Fruit fly (Drosophila melanogaster) whole organism, prepupa: ENCODE data around the gene CG6048.
A peak's percentile ranks its signal among the peaks of the same experiment; 100 is the strongest.

Experiments
- Blimp-1 ChIP-seq: fragments of 200-800 bp; sonication (Bioruptor generic); optimal IDR thresholded peaks from 3 replicates; lab custom pipeline; 2017; ENCODE audit warnings: missing biosample characterization, missing genetic modification characterization, mild to moderate bottlenecking, moderate library complexity, missing genetic modification reagents
- CG10631 ChIP-seq: fragments of 200-800 bp; sonication (Bioruptor generic); optimal IDR thresholded peaks from 2 replicates; lab custom pipeline; 2016; ENCODE audit warnings: missing biosample characterization, missing genetic modification characterization
- CG11294 ChIP-seq: fragments of 200-800 bp; sonication (Bioruptor generic); IDR thresholded peaks from 2 replicates; pipeline ENCODE4 v1.3.6; 2022; ENCODE audit warnings: missing biosample characterization, missing genetic modification characterization
- CG11762 ChIP-seq: fragments of 200-800 bp; sonication (Bioruptor generic); optimal IDR thresholded peaks from 3 replicates; lab custom pipeline; 2016; ENCODE audit warnings: missing biosample characterization, missing genetic modification characterization; ENCODE audit not compliant: insufficient read depth
- CG11902 ChIP-seq: fragments of 200-800 bp; sonication (Bioruptor generic); optimal IDR thresholded peaks from 3 replicates; lab custom pipeline; 2016; ENCODE audit warnings: missing biosample characterization, missing genetic modification characterization
- CG15336 ChIP-seq: fragments of 200-800 bp; sonication (Bioruptor generic); IDR thresholded peaks from 2 replicates; pipeline ENCODE4 v1.3.6; 2022; ENCODE audit warnings: missing biosample characterization, missing genetic modification characterization
- CG1621 ChIP-seq: fragments of 200-800 bp; sonication (Bioruptor generic); optimal IDR thresholded peaks from 3 replicates; lab custom pipeline; 2018; ENCODE audit warnings: missing biosample characterization, mild to moderate bottlenecking, missing genetic modification characterization
- CG16779 ChIP-seq: fragments of 200-800 bp; sonication (Bioruptor generic); optimal IDR thresholded peaks from 3 replicates; lab custom pipeline; 2017; ENCODE audit warnings: missing biosample characterization, mild to moderate bottlenecking, missing genetic modification characterization
- CG3032 ChIP-seq: fragments of 200-800 bp; optimal IDR thresholded peaks from 2 replicates; lab custom pipeline; 2019; ENCODE audit warnings: missing biosample characterization, mild to moderate bottlenecking, missing genetic modification characterization, moderate library complexity
- CG31627 ChIP-seq: fragments of 200-800 bp; sonication (Bioruptor generic); optimal IDR thresholded peaks from 3 replicates; lab custom pipeline; 2016; ENCODE audit warnings: missing biosample characterization, missing genetic modification characterization
- CG32006 ChIP-seq: fragments of 200-800 bp; sonication (Bioruptor generic); optimal IDR thresholded peaks from 3 replicates; lab custom pipeline; 2017; ENCODE audit warnings: missing biosample characterization, mild to moderate bottlenecking, missing genetic modification characterization
- CG34406 ChIP-seq: fragments of 200-800 bp; sonication (Bioruptor generic); optimal IDR thresholded peaks from 3 replicates; lab custom pipeline; 2016; ENCODE audit warnings: missing biosample characterization, missing genetic modification characterization
- CG3919 ChIP-seq: fragments of 200-800 bp; sonication (Bioruptor generic); optimal IDR thresholded peaks from 3 replicates; lab custom pipeline; 2016; ENCODE audit warnings: missing biosample characterization, missing genetic modification characterization
- CG6163 ChIP-seq: fragments of 200-800 bp; sonication (Bioruptor generic); IDR thresholded peaks from 3 replicates; pipeline ENCODE4 v1.3.6; 2022; ENCODE audit warnings: missing biosample characterization, missing genetic modification characterization
- CG6276 ChIP-seq: fragments of 200-800 bp; sonication (Bioruptor generic); optimal IDR thresholded peaks from 2 replicates; lab custom pipeline; 2017; ENCODE audit warnings: missing biosample characterization, mild to moderate bottlenecking, missing genetic modification characterization
- CG6792 ChIP-seq: fragments of 200-800 bp; sonication (Bioruptor generic); optimal IDR thresholded peaks from 3 replicates; lab custom pipeline; 2016; ENCODE audit warnings: missing biosample characterization, missing genetic modification characterization
- CG6808 ChIP-seq: fragments of 200-800 bp; sonication (Bioruptor generic); optimal IDR thresholded peaks from 3 replicates; lab custom pipeline; 2017; ENCODE audit warnings: missing biosample characterization, missing genetic modification characterization, mild to moderate bottlenecking, moderate library complexity, missing genetic modification reagents
- CG6854 ChIP-seq: fragments of 200-800 bp; sonication (Bioruptor generic); optimal IDR thresholded peaks from 2 replicates; lab custom pipeline; 2017; ENCODE audit warnings: missing biosample characterization, mild to moderate bottlenecking, missing genetic modification characterization
- CG7368 ChIP-seq: fragments of 200-800 bp; sonication (Bioruptor generic); optimal IDR thresholded peaks from 3 replicates; lab custom pipeline; 2016; ENCODE audit warnings: missing biosample characterization, missing genetic modification characterization
- CG8119 ChIP-seq: fragments of 200-800 bp; sonication (Bioruptor generic); IDR thresholded peaks from 3 replicates; pipeline ENCODE4 v1.3.6; 2022; ENCODE audit warnings: missing biosample characterization, missing genetic modification characterization
- CG8319 ChIP-seq: fragments of 200-800 bp; sonication (Bioruptor generic); optimal IDR thresholded peaks from 3 replicates; lab custom pipeline; 2016; ENCODE audit warnings: missing biosample characterization, missing genetic modification characterization
- CG8632 ChIP-seq: fragments of 200-800 bp; sonication (Bioruptor generic); optimal IDR thresholded peaks from 3 replicates; lab custom pipeline; 2016; ENCODE audit warnings: missing biosample characterization, missing genetic modification characterization
- CG9139 ChIP-seq: fragments of 200-800 bp; sonication (Bioruptor generic); optimal IDR thresholded peaks from 3 replicates; lab custom pipeline; 2017; ENCODE audit warnings: missing biosample characterization, mild to moderate bottlenecking, missing genetic modification characterization
- Eip75B ChIP-seq: fragments of 200-800 bp; sonication (Bioruptor generic); optimal IDR thresholded peaks from 3 replicates; lab custom pipeline; 2016; ENCODE audit warnings: missing biosample characterization, missing genetic modification characterization
- Eip78C ChIP-seq: fragments of 200-800 bp; sonication (Bioruptor generic); peaks from one replicate; lab custom pipeline; 2016; ENCODE audit warnings: missing biosample characterization, missing genetic modification characterization
- Eip93F ChIP-seq: fragments of 200-800 bp; sonication (Bioruptor generic); optimal IDR thresholded peaks from 2 replicates; lab custom pipeline; 2016; ENCODE audit warnings: missing biosample characterization, mild to moderate bottlenecking, missing genetic modification characterization
- Ets21C ChIP-seq: fragments of 200-800 bp; sonication (Bioruptor generic); optimal IDR thresholded peaks from 3 replicates; lab custom pipeline; 2016; ENCODE audit warnings: missing biosample characterization, missing genetic modification characterization
- Hr39 ChIP-seq: fragments of 200-800 bp; sonication (Bioruptor generic); optimal IDR thresholded peaks from 2 replicates; lab custom pipeline; 2016; ENCODE audit warnings: missing biosample characterization, missing genetic modification characterization
- Hr4 ChIP-seq: fragments of 200-800 bp; sonication (Bioruptor generic); optimal IDR thresholded peaks from 3 replicates; lab custom pipeline; 2016; ENCODE audit warnings: missing biosample characterization, missing genetic modification characterization
- Lpt ChIP-seq: fragments of 200-800 bp; sonication (Bioruptor generic); optimal IDR thresholded peaks from 3 replicates; lab custom pipeline; 2016; ENCODE audit warnings: missing biosample characterization, missing genetic modification characterization
- Met ChIP-seq: fragments of 200-800 bp; sonication (Bioruptor generic); optimal IDR thresholded peaks from 3 replicates; lab custom pipeline; 2016; ENCODE audit warnings: missing biosample characterization, missing genetic modification characterization
- OdsH ChIP-seq: fragments of 200-800 bp; sonication (Bioruptor generic); optimal IDR thresholded peaks from 3 replicates; lab custom pipeline; 2016; ENCODE audit warnings: missing biosample characterization, missing genetic modification characterization
- Sox102F ChIP-seq: fragments of 200-800 bp; sonication (Bioruptor generic); optimal IDR thresholded peaks from 2 replicates; lab custom pipeline; 2016; ENCODE audit warnings: missing biosample characterization, mild to moderate bottlenecking, missing genetic modification characterization
- Sox14 ChIP-seq: fragments of 200-800 bp; sonication (Bioruptor generic); optimal IDR thresholded peaks from 3 replicates; lab custom pipeline; 2016; ENCODE audit warnings: missing biosample characterization, missing genetic modification characterization
- Sox15 ChIP-seq: fragments of 200-800 bp; sonication (Bioruptor generic); optimal IDR thresholded peaks from 3 replicates; lab custom pipeline; 2016; ENCODE audit warnings: missing biosample characterization, missing genetic modification characterization
- acj6 ChIP-seq: fragments of 200-800 bp; sonication (Bioruptor generic); optimal IDR thresholded peaks from 3 replicates; lab custom pipeline; 2016; ENCODE audit warnings: missing biosample characterization, missing genetic modification characterization
- dac ChIP-seq: fragments of 200-800 bp; sonication (Bioruptor generic); optimal IDR thresholded peaks from 2 replicates; lab custom pipeline; 2017; ENCODE audit warnings: missing biosample characterization, mild to moderate bottlenecking, missing genetic modification characterization
- dsx ChIP-seq: fragments of 200-800 bp; optimal IDR thresholded peaks from 3 replicates; lab custom pipeline; 2019; ENCODE audit warnings: missing biosample characterization, mild to moderate bottlenecking, missing genetic modification characterization, moderate library complexity; ENCODE audit not compliant: poor library complexity, severe bottlenecking
- eg ChIP-seq: fragments of 200-800 bp; sonication (Bioruptor generic); IDR thresholded peaks from 3 replicates; pipeline ENCODE4 v1.3.6; 2022; ENCODE audit warnings: missing biosample characterization, missing genetic modification characterization
- fd59A ChIP-seq: fragments of 200-800 bp; sonication (Bioruptor generic); optimal IDR thresholded peaks from 2 replicates; lab custom pipeline; 2017; ENCODE audit warnings: missing biosample characterization, mild to moderate bottlenecking, missing genetic modification characterization, missing genetic modification reagents
- fkh ChIP-seq: fragments of 200-800 bp; sonication (Bioruptor generic); optimal IDR thresholded peaks from 3 replicates; lab custom pipeline; 2017; ENCODE audit warnings: missing biosample characterization, mild to moderate bottlenecking, missing genetic modification characterization, moderate library complexity
- lz ChIP-seq: fragments of 200-800 bp; sonication (Bioruptor generic); optimal IDR thresholded peaks from 3 replicates; lab custom pipeline; 2016; ENCODE audit warnings: missing biosample characterization, missing genetic modification characterization
- net ChIP-seq: fragments of 200-800 bp; sonication (Bioruptor generic); optimal IDR thresholded peaks from 3 replicates; lab custom pipeline; 2016; ENCODE audit warnings: missing biosample characterization, missing genetic modification characterization
- salr ChIP-seq, 2 experiments: fragments of 200-800 bp; sonication (Bioruptor generic); optimal IDR thresholded peaks; 3 replicates each; lab custom pipeline; 2016 to 2018; ENCODE audit warnings: missing biosample characterization in 2 of 2, missing genetic modification characterization in 2 of 2, mild to moderate bottlenecking in 1 of 2
- spab ChIP-seq: fragments of 200-800 bp; sonication (Bioruptor generic); optimal IDR thresholded peaks from 2 replicates; lab custom pipeline; 2017; ENCODE audit warnings: missing biosample characterization, mild to moderate bottlenecking, missing genetic modification characterization, missing genetic modification reagents
- svp ChIP-seq: fragments of 200-800 bp; sonication (Bioruptor generic); peaks from one replicate; lab custom pipeline; 2016; ENCODE audit warnings: missing biosample characterization, missing genetic modification characterization
- topi ChIP-seq: fragments of 200-800 bp; sonication (Bioruptor generic); optimal IDR thresholded peaks from 3 replicates; lab custom pipeline; 2016; ENCODE audit warnings: missing biosample characterization, missing genetic modification characterization
- vri ChIP-seq: fragments of 200-800 bp; sonication (Bioruptor generic); optimal IDR thresholded peaks from 3 replicates; lab custom pipeline; 2016; ENCODE audit warnings: missing biosample characterization, mild to moderate bottlenecking, missing genetic modification characterization

Gene CG6048

DNA sequence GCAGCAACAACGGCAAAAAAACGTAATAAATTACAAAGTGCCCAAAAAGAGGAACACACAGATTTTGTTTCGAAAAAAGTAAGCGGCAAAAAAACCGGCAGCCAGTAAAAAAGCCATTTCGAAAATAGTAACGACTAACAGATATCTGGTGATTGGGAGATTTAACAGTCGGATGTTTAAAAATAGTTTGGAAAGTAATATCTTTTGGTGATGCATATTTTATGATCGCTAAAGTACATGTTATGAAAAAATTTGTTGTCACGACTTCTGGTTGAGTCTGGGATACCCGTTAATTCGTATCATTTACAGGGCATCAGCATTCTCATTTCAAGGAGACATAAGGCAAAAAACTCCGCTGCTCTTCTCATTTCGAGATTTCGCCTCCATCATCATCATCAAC, 29.2 kb upstream of the CG6048 start (continued):
- TF ChIP-seq CG11762 (GFP tag; lab: Kevin White, UChicago) (peak; percentile 40), dac (GFP tag; lab: Kevin White, UChicago) (no peak), CG10631 (GFP tag; lab: Kevin White, UChicago) (peak; percentile 59), CG9139 (GFP tag; lab: Kevin White, UChicago) (peak; percentile 12), vri (peak; percentile 48), CG8632 (GFP tag; lab: Kevin White, UChicago) (peak; percentile 75), CG16779 (tag; lab: Kevin White, UChicago) (peak; percentile 36), Eip93F (peak; percentile 47), Eip78C (GFP tag; lab: Kevin White, UChicago) (peak; percentile 94), CG3032 (peak; percentile 54), OdsH (GFP tag; lab: Kevin White, UChicago) (peak; percentile 73), CG6792 (peak; percentile 77), CG8119 (peak; percentile 53; the same call in 2 of the 3 replicates), CG7368 (GFP tag; lab: Kevin White, UChicago) (peak; percentile 64), Hr4 (peak; percentile 35)

DNA sequence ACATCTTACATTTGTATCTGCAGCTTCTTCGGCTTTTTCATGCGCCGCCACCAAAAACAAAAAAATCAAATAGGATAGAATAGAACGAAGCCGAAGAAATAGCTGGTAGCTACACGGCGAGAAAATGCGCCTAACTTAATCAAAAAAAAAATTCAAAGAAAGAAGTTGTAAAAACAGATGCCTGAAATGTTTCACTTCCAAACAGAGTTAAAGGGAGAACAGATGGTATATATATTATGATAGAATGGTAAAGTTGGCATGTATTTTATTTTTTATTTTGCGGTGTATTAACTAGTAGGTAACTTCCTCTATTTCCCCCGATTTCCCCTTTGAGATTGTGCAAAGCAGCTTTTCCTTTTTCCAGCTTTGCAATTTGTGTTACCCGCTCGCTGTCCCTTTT, 28.0 kb upstream of the CG6048 start:
- TF ChIP-seq fd59A (GFP tag; lab: Kevin White, UChicago) (no peak), CG6854 (GFP tag; lab: Kevin White, UChicago) (no peak), lz (GFP tag; lab: Kevin White, UChicago) (no peak), dsx (no peak), Hr39 (GFP tag; lab: Kevin White, UChicago) (no peak), fkh (no peak), salr (GFP tag; optimal IDR thresholded peaks at IDR 0.05; lab: Kevin White, UChicago) (peak in 1 of 2 experiments; percentile 58), CG6792 (peak; percentile 33), Met (no peak), dac (GFP tag; lab: Kevin White, UChicago) (no peak), CG15336 (peak; percentile 72), acj6 (GFP tag; lab: Kevin White, UChicago) (peak; percentile 37), Sox102F (no peak), CG11762 (GFP tag; lab: Kevin White, UChicago) (peak; percentile 45), CG7368 (GFP tag; lab: Kevin White, UChicago) (no peak), CG32006 (GFP tag; lab: Kevin White, UChicago) (peak; percentile 62), Eip93F (no peak), CG8319 (GFP tag; lab: Kevin White, UChicago) (no peak), CG3919 (GFP tag; lab: Kevin White, UChicago) (peak; percentile 56), Eip75B (peak; percentile 35), net (GFP tag; lab: Kevin White, UChicago) (peak; percentile 31), CG34406 (GFP tag; lab: Kevin White, UChicago) (no peak), Blimp-1 (GFP tag; lab: Kevin White, UChicago) (no peak), Sox15 (GFP tag; lab: Kevin White, UChicago) (no peak), CG31627 (no peak), CG3032 (no peak), CG6163 (GFP tag; lab: Robert Waterston, UW) (peak; percentile 75; the same call in 2 of the 3 replicates), Ets21C (GFP tag; lab: Kevin White, UChicago) (no peak), CG10631 (GFP tag; lab: Kevin White, UChicago) (peak; percentile 75), spab (GFP tag; lab: Kevin White, UChicago) (no peak), CG6276 (GFP tag; lab: Kevin White, UChicago) (peak; percentile 56), eg (GFP tag; lab: Robert Waterston, UW) (peak; percentile 65), CG6808 (GFP tag; lab: Kevin White, UChicago) (peak; percentile 17), OdsH (GFP tag; lab: Kevin White, UChicago) (peak; percentile 54), CG11902 (GFP tag; lab: Kevin White, UChicago) (no peak), CG1621 (no peak), svp (GFP tag; lab: Kevin White, UChicago) (no peak), CG11294 (GFP tag; lab: Robert Waterston, UW) (no peak; the same call in 1 of the 2 replicates), topi (no peak), Hr4 (no peak), vri (no peak), CG16779 (tag; lab: Kevin White, UChicago) (peak; percentile 6), Sox14 (GFP tag; lab: Kevin White, UChicago) (peak; percentile 63), CG8632 (GFP tag; lab: Kevin White, UChicago) (no peak), CG8119 (peak; percentile 77), Lpt (GFP tag; lab: Kevin White, UChicago) (peak; percentile 71)
